Worm (Caenorhabditis elegans) whole organism, L1 larva: ENCODE results near the gene Y43F8B.29.

Source experiments
- C04F5.9 ChIP-seq: sonication (generic microtip); optimal IDR thresholded peaks from 2 replicates; lab custom pipeline; 2016; ENCODE audit warnings: missing genetic modification characterization, missing compliant biosample characterization
- C16A3.4 ChIP-seq: fragments of 150-350 bp; optimal IDR thresholded peaks from 2 replicates; lab custom pipeline; 2014; ENCODE audit warnings: missing biosample characterization, missing genetic modification characterization
- C34B4.2 ChIP-seq: sonication (generic microtip); optimal IDR thresholded peaks from 2 replicates; lab custom pipeline; 2017; ENCODE audit warnings: mild to moderate bottlenecking, missing genetic modification characterization, missing compliant biosample characterization
- alr-1 ChIP-seq: fragments of 200-800 bp; sonication (Bioruptor generic); optimal IDR thresholded peaks from 2 replicates; lab custom pipeline; 2018; ENCODE audit warnings: borderline replicate concordance, mild to moderate bottlenecking, missing genetic modification characterization, missing compliant biosample characterization
- aly-2 ChIP-seq: fragments of 150-350 bp; optimal IDR thresholded peaks from 2 replicates; lab custom pipeline; 2014; ENCODE audit warnings: missing biosample characterization, missing genetic modification characterization
- ama-1 ChIP-seq: fragments of 150-350 bp; optimal IDR thresholded peaks from 2 replicates; lab custom pipeline; 2014
- blmp-1 ChIP-seq: fragments of 150-350 bp; optimal IDR thresholded peaks from 2 replicates; lab custom pipeline; 2014; ENCODE audit warnings: missing biosample characterization, missing genetic modification characterization
- dpl-1 ChIP-seq, 3 experiments: fragments of 150-350 bp in 2 of 3; sonication (generic microtip) in 1 of 3; optimal IDR thresholded peaks; 2 replicates each; lab custom pipeline; 2014 to 2017; ENCODE audit warnings: missing biosample characterization in 3 of 3, missing genetic modification characterization in 3 of 3, missing genetic modification reagents in 3 of 3
- efl-1 ChIP-seq, 4 experiments: fragments of 150-350 bp; optimal IDR thresholded peaks in 3 of 4; peaks in 1 of 4; 1 replicate in 1 of 4; 2 replicates in 3 of 4; lab custom pipeline; 2014; ENCODE audit warnings: missing biosample characterization in 2 of 4, missing genetic modification characterization in 2 of 4, missing genetic modification reagents in 2 of 4
- efl-3 ChIP-seq: fragments of 200-800 bp; sonication (Bioruptor generic); optimal IDR thresholded peaks from 2 replicates; lab custom pipeline; 2018; ENCODE audit warnings: mild to moderate bottlenecking, missing genetic modification characterization, missing compliant biosample characterization
- egl-27 ChIP-seq, 2 experiments: fragments of 150-350 bp in 1 of 2; sonication (generic microtip); optimal IDR thresholded peaks; 3 replicates each; lab custom pipeline; 2017 to 2018; ENCODE audit warnings: missing biosample characterization in 2 of 2, missing genetic modification characterization in 2 of 2, missing genetic modification reagents in 2 of 2
- elt-2 ChIP-seq: sonication (generic microtip); optimal IDR thresholded peaks from 2 replicates; lab custom pipeline; 2016; ENCODE audit warnings: missing genetic modification characterization, mild to moderate bottlenecking, inconsistent platforms, missing compliant biosample characterization, missing genetic modification reagents
- elt-3 ChIP-seq, 6 experiments: fragments of 150-350 bp in 1 of 6; sonication (generic microtip); optimal IDR thresholded peaks; 2 replicates each; lab custom pipeline; 2017 to 2018; ENCODE audit warnings: missing biosample characterization in 6 of 6, missing genetic modification characterization in 6 of 6, inconsistent platforms in 1 of 6
- fkh-4 ChIP-seq: sonication (generic microtip); optimal IDR thresholded peaks from 2 replicates; lab custom pipeline; 2016; ENCODE audit warnings: missing compliant biosample characterization, missing genetic modification characterization, borderline replicate concordance
- grh-1 ChIP-seq: fragments of 200-800 bp; sonication (Bioruptor generic); IDR thresholded peaks from 2 replicates; pipeline ENCODE4 v1.3.6; 2022; ENCODE audit warnings: missing genetic modification reagents, missing genetic modification characterization, missing compliant biosample characterization
- hlh-17 ChIP-seq: fragments of 200-800 bp; sonication (Bioruptor generic); optimal IDR thresholded peaks from 2 replicates; lab custom pipeline; 2018; ENCODE audit warnings: missing genetic modification characterization, mild to moderate bottlenecking, missing compliant biosample characterization, moderate library complexity, borderline replicate concordance
- hlh-4 ChIP-seq: sonication (generic microtip); optimal IDR thresholded peaks from 2 replicates; lab custom pipeline; 2016; ENCODE audit warnings: mild to moderate bottlenecking, missing genetic modification characterization, missing compliant biosample characterization
- hpl-2 ChIP-seq: fragments of 150-350 bp; optimal IDR thresholded peaks from 2 replicates; lab custom pipeline; 2014; ENCODE audit warnings: missing biosample characterization, missing genetic modification reagents, missing genetic modification characterization
- irx-1 ChIP-seq: sonication (generic microtip); optimal IDR thresholded peaks from 2 replicates; lab custom pipeline; 2016; ENCODE audit warnings: missing genetic modification characterization, missing compliant biosample characterization
- lin-14 ChIP-seq: fragments of 200-800 bp; sonication (Bioruptor generic); optimal IDR thresholded peaks from 2 replicates; lab custom pipeline; 2018; ENCODE audit warnings: mild to moderate bottlenecking, missing genetic modification characterization, moderate library complexity, missing compliant biosample characterization
- lin-35 ChIP-seq, 2 experiments: fragments of 150-350 bp; optimal IDR thresholded peaks; 2 replicates each; lab custom pipeline; 2014; ENCODE audit warnings: missing biosample characterization in 2 of 2, missing genetic modification characterization in 2 of 2, missing genetic modification reagents in 2 of 2
- lir-3 ChIP-seq: sonication (generic microtip); optimal IDR thresholded peaks from 2 replicates; lab custom pipeline; 2016; ENCODE audit warnings: mild to moderate bottlenecking, missing genetic modification characterization, moderate library complexity, missing compliant biosample characterization; ENCODE audit not compliant: poor library complexity
- lsy-2 ChIP-seq, 2 experiments: fragments of 150-350 bp; optimal IDR thresholded peaks; 2 replicates each; lab custom pipeline; 2014; ENCODE audit warnings: missing biosample characterization in 2 of 2, missing genetic modification characterization in 2 of 2
- mdl-1 ChIP-seq, 2 experiments: fragments of 150-350 bp; optimal IDR thresholded peaks; 2 replicates each; lab custom pipeline; 2014 to 2017; ENCODE audit warnings: missing biosample characterization in 2 of 2, missing genetic modification characterization in 2 of 2, inconsistent platforms in 1 of 2
- mep-1 ChIP-seq: fragments of 150-350 bp; optimal IDR thresholded peaks from 2 replicates; lab custom pipeline; 2014; ENCODE audit warnings: missing biosample characterization, missing genetic modification characterization
- nhr-11 ChIP-seq: fragments of 150-350 bp; optimal IDR thresholded peaks from 2 replicates; lab custom pipeline; 2014; ENCODE audit warnings: missing biosample characterization, missing genetic modification characterization
- nhr-19 ChIP-seq: fragments of 200-800 bp; sonication (Bioruptor generic); conservative IDR thresholded peaks from 2 replicates; pipeline ENCODE4 v1.3.6; 2022; ENCODE audit warnings: missing genetic modification characterization, missing compliant biosample characterization
- nhr-20 ChIP-seq: sonication (generic microtip); optimal IDR thresholded peaks from 2 replicates; lab custom pipeline; 2016; ENCODE audit warnings: mild to moderate bottlenecking, missing genetic modification characterization, missing compliant biosample characterization
- nhr-28 ChIP-seq: fragments of 150-350 bp; optimal IDR thresholded peaks from 2 replicates; lab custom pipeline; 2014; ENCODE audit warnings: missing biosample characterization, missing genetic modification characterization
- nhr-71 ChIP-seq: sonication (generic microtip); optimal IDR thresholded peaks from 2 replicates; lab custom pipeline; 2016; ENCODE audit warnings: mild to moderate bottlenecking, missing genetic modification characterization, moderate library complexity, missing compliant biosample characterization
- nhr-76 ChIP-seq: sonication (generic microtip); optimal IDR thresholded peaks from 2 replicates; lab custom pipeline; 2017; ENCODE audit warnings: missing biosample characterization, missing genetic modification characterization
- nhr-77 ChIP-seq: fragments of 150-350 bp; optimal IDR thresholded peaks from 2 replicates; lab custom pipeline; 2014; ENCODE audit warnings: missing biosample characterization, missing genetic modification characterization
- nhr-84 ChIP-seq: sonication (generic microtip); optimal IDR thresholded peaks from 2 replicates; lab custom pipeline; 2017; ENCODE audit warnings: missing biosample characterization, missing genetic modification characterization
- nhr-85 ChIP-seq: sonication (generic microtip); peaks from one replicate; lab custom pipeline; 2016; ENCODE audit warnings: missing genetic modification characterization, inconsistent platforms, missing compliant biosample characterization
- nhr-90 ChIP-seq: sonication (generic microtip); optimal IDR thresholded peaks from 2 replicates; lab custom pipeline; 2016; ENCODE audit warnings: mild to moderate bottlenecking, missing genetic modification characterization, missing compliant biosample characterization; ENCODE audit not compliant: poor library complexity
- pax-3 ChIP-seq: fragments of 200-800 bp; sonication (Bioruptor generic); optimal IDR thresholded peaks from 2 replicates; lab custom pipeline; 2018; ENCODE audit warnings: mild to moderate bottlenecking, missing genetic modification characterization, moderate library complexity, missing compliant biosample characterization
- rnt-1 ChIP-seq: sonication (generic microtip); optimal IDR thresholded peaks from 2 replicates; lab custom pipeline; 2016; ENCODE audit warnings: mild to moderate bottlenecking, missing genetic modification characterization, moderate library complexity, missing compliant biosample characterization
- skn-1 ChIP-seq: fragments of 150-350 bp; optimal IDR thresholded peaks from 2 replicates; lab custom pipeline; 2014; ENCODE audit warnings: missing biosample characterization, missing genetic modification characterization
- snu-23 ChIP-seq: sonication (generic microtip); optimal IDR thresholded peaks from 2 replicates; lab custom pipeline; 2016; ENCODE audit warnings: missing genetic modification characterization, missing compliant biosample characterization
- swsn-7 ChIP-seq: sonication (generic microtip); optimal IDR thresholded peaks from 2 replicates; lab custom pipeline; 2016; ENCODE audit warnings: missing genetic modification characterization, missing compliant biosample characterization
- tbx-2 ChIP-seq: sonication (generic microtip); optimal IDR thresholded peaks from 2 replicates; lab custom pipeline; 2016; ENCODE audit warnings: missing genetic modification characterization, missing compliant biosample characterization
- tlp-1 ChIP-seq: fragments of 150-350 bp; optimal IDR thresholded peaks from 2 replicates; lab custom pipeline; 2014; ENCODE audit warnings: missing biosample characterization, missing genetic modification characterization
- unc-30 ChIP-seq: sonication (generic microtip); optimal IDR thresholded peaks from 2 replicates; lab custom pipeline; 2017; ENCODE audit warnings: missing biosample characterization, missing genetic modification characterization
- unc-62 ChIP-seq: fragments of 150-350 bp; optimal IDR thresholded peaks from 2 replicates; lab custom pipeline; 2014; ENCODE audit warnings: missing biosample characterization, missing genetic modification reagents, missing genetic modification characterization
- unc-86 ChIP-seq: sonication (generic microtip); optimal IDR thresholded peaks from 2 replicates; lab custom pipeline; 2016; ENCODE audit warnings: missing genetic modification characterization, missing compliant biosample characterization
- unc-98 ChIP-seq: fragments of 200-800 bp; sonication (Bioruptor generic); IDR thresholded peaks from 2 replicates; pipeline ENCODE4 v1.3.6; 2022; ENCODE audit warnings: missing genetic modification characterization, missing compliant biosample characterization
- zag-1 ChIP-seq: fragments of 150-350 bp; optimal IDR thresholded peaks from 2 replicates; lab custom pipeline; 2014; ENCODE audit warnings: missing biosample characterization, missing genetic modification characterization
- zip-4 ChIP-seq: fragments of 200-800 bp; sonication (Bioruptor generic); optimal IDR thresholded peaks from 2 replicates; lab custom pipeline; 2018; ENCODE audit warnings: mild to moderate bottlenecking, missing genetic modification characterization, moderate library complexity, missing compliant biosample characterization
- ztf-11 ChIP-seq, 2 experiments: sonication (generic microtip); optimal IDR thresholded peaks; 2 replicates each; lab custom pipeline; 2016 to 2017; ENCODE audit warnings: missing genetic modification characterization in 2 of 2, missing biosample characterization in 1 of 2, missing compliant biosample characterization in 1 of 2
- ztf-4 ChIP-seq: fragments of 150-350 bp; optimal IDR thresholded peaks from 2 replicates; lab custom pipeline; 2014; ENCODE audit warnings: missing biosample characterization, missing genetic modification characterization

The Y43F8B.29 gene

DNA sequence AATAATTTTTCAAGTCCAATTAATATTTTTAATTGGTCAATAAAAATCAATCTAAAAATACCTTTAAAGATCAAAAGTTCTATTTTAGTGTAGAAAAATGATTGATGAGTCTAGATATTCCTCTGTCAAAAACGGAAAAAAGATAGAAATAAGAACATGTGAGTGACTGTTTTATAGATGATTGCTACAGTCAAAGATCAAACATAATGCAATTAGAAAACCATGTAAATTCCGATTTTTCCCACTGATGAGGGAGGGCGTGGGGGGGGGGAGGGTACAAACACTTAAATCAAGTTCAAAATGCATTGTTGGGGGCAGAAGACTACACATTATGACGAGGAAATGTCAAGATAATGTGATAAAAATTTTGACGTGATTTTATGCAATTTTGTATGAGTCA lies 34.8 kb downstream of the Y43F8B.29 start:
- TF ChIP-seq C34B4.2 (tag; lab: Kevin White, UChicago) (no peak), nhr-71 (tag; lab: Kevin White, UChicago) (peak; percentile 24), nhr-90 (tag; lab: Kevin White, UChicago) (no peak), elt-3 (tag; optimal IDR thresholded peaks at IDR 0.05; lab: Kevin White, UChicago) (peak in 1 of 6 experiments; percentile 8), nhr-19 (peak; percentile 67), hlh-4 (no peak), lin-14 (GFP tag; lab: Kevin White, UChicago) (peak; percentile 23), nhr-20 (peak; percentile 9), nhr-85 (tag; lab: Kevin White, UChicago) (peak; percentile 84), blmp-1 (tag; lab: Kevin White, UChicago) (peak; percentile 16)

ce11 chrV:19527565-19527964 lies 36.2 kb downstream of the Y43F8B.29 start:
- no peak for TF ChIP-seq aly-2
- peak; percentile 19 for TF ChIP-seq C16A3.4 (tag; lab: Kevin White, UChicago)
- no peak for TF ChIP-seq nhr-11 (tag; lab: Kevin White, UChicago)
- peak; percentile 78 for TF ChIP-seq nhr-71 (tag; lab: Kevin White, UChicago)
- TF ChIP-seq rnt-1 (tag; lab: Kevin White, UChicago), result no peak
- TF ChIP-seq efl-1 (optimal IDR thresholded peaks at IDR 0.05; lab: Kevin White, UChicago), result no peak
- no peak for TF ChIP-seq efl-1 (GFP tag; optimal IDR thresholded peaks at IDR 0.05 in 1 of 2; lab: Kevin White, UChicago)
- TF ChIP-seq nhr-28 (tag; lab: Kevin White, UChicago), result no peak
- no peak for TF ChIP-seq efl-3 (GFP tag; lab: Kevin White, UChicago)
- TF ChIP-seq dpl-1 (GFP tag; optimal IDR thresholded peaks at IDR 0.05; lab: Kevin White, UChicago), result peak in 1 of 3 experiments; percentile 26
- TF ChIP-seq elt-2 (tag; lab: Kevin White, UChicago), result peak; percentile 97
- no peak for TF ChIP-seq C34B4.2 (tag; lab: Kevin White, UChicago)
- TF ChIP-seq unc-62 (GFP tag; lab: Kevin White, UChicago), result no peak
- no peak for TF ChIP-seq hlh-17 (GFP tag; lab: Kevin White, UChicago)
- no peak for TF ChIP-seq nhr-77 (tag; lab: Kevin White, UChicago)
- TF ChIP-seq nhr-19, result peak; percentile 83
- no peak for TF ChIP-seq hpl-2 (GFP tag; lab: Kevin White, UChicago)
- peak; percentile 65 for TF ChIP-seq snu-23
- TF ChIP-seq tbx-2 (tag; lab: Kevin White, UChicago), result peak; percentile 57
- peak in 1 of 2 experiments; percentile 10 for TF ChIP-seq lsy-2 (tag; optimal IDR thresholded peaks at IDR 0.05; lab: Kevin White, UChicago)
- no peak for TF ChIP-seq nhr-76 (tag; lab: Kevin White, UChicago)
- no peak for TF ChIP-seq ama-1 (lab: Kevin White, UChicago)
- TF ChIP-seq swsn-7 (tag; lab: Kevin White, UChicago), result no peak
- TF ChIP-seq tlp-1 (tag; lab: Kevin White, UChicago), result peak; percentile 22
- TF ChIP-seq unc-98, result no peak
- no peak for TF ChIP-seq nhr-84 (tag; lab: Kevin White, UChicago)
- TF ChIP-seq irx-1 (tag; lab: Kevin White, UChicago), result no peak
- peak in 1 of 2 experiments; percentile 95 for TF ChIP-seq mdl-1 (tag; optimal IDR thresholded peaks at IDR 0.05; lab: Kevin White, UChicago)
- TF ChIP-seq lir-3, result peak; percentile 26
- TF ChIP-seq fkh-4 (tag; lab: Kevin White, UChicago), result no peak
- TF ChIP-seq unc-86 (tag; lab: Kevin White, UChicago), result no peak
- TF ChIP-seq zag-1 (tag; lab: Kevin White, UChicago), result no peak
- no peak for TF ChIP-seq ztf-11 (tag; optimal IDR thresholded peaks at IDR 0.05; lab: Kevin White, UChicago)
- no peak for TF ChIP-seq mep-1
- TF ChIP-seq grh-1 (GFP tag; lab: Robert Waterston, UW), result peak; percentile 48; the same call in 1 of the 2 replicates
- no peak for TF ChIP-seq skn-1
- TF ChIP-seq C04F5.9, result no peak
- TF ChIP-seq unc-30 (tag; lab: Kevin White, UChicago), result no peak
- no peak for TF ChIP-seq pax-3 (tag; lab: Kevin White, UChicago)
- peak; percentile 40 for TF ChIP-seq blmp-1 (tag; lab: Kevin White, UChicago)
- no peak for TF ChIP-seq alr-1 (tag; lab: Kevin White, UChicago)
- TF ChIP-seq nhr-90 (tag; lab: Kevin White, UChicago), result peak; percentile 83
- TF ChIP-seq zip-4 (GFP tag; lab: Kevin White, UChicago), result no peak
- TF ChIP-seq lin-35 (GFP tag; optimal IDR thresholded peaks at IDR 0.05; lab: Kevin White, UChicago), result peak in 1 of 2 experiments; percentile 82
- TF ChIP-seq ztf-4, result no peak
- no peak for TF ChIP-seq egl-27 (tag; optimal IDR thresholded peaks at IDR 0.05; lab: Kevin White, UChicago)
